Worm (Caenorhabditis elegans): ENCODE data around the gene hil-1.

- TF ChIP-seq mab-5 (tag; optimal IDR thresholded peaks at IDR 0.05) (no peak), unc-39 (tag; optimal IDR thresholded peaks at IDR 0.05) (no peak), unc-62 (GFP tag; optimal IDR thresholded peaks at IDR 0.05) (no peak), unc-120 (tag; optimal IDR thresholded peaks at IDR 0.05; ENCODE audit: poor library complexity, severe bottlenecking) (no peak), drap-1 (GFP tag; optimal IDR thresholded peaks at IDR 0.05) (no peak), ces-1 (GFP tag; optimal IDR thresholded peaks at IDR 0.05) (no peak)
Measured at ce11 chrV:14907445-14907844, 42.1 kb upstream of the hil-1 start.
